Fruit fly (Drosophila melanogaster) whole organism, prepupa: ENCODE results near the gene Sod1.

Experiments
- CG10669 ChIP-seq: fragments of 200-800 bp; sonication (Bioruptor generic); optimal IDR thresholded peaks from 3 replicates; lab custom pipeline; 2018; ENCODE audit warnings: missing biosample characterization, mild to moderate bottlenecking, missing genetic modification characterization, moderate library complexity
- CG11294 ChIP-seq: fragments of 200-800 bp; sonication (Bioruptor generic); IDR thresholded peaks from 2 replicates; pipeline ENCODE4 v1.3.6; 2022; ENCODE audit warnings: missing biosample characterization, missing genetic modification characterization
- CG11902 ChIP-seq: fragments of 200-800 bp; sonication (Bioruptor generic); optimal IDR thresholded peaks from 3 replicates; lab custom pipeline; 2016; ENCODE audit warnings: missing biosample characterization, missing genetic modification characterization
- CG16779 ChIP-seq: fragments of 200-800 bp; sonication (Bioruptor generic); optimal IDR thresholded peaks from 3 replicates; lab custom pipeline; 2017; ENCODE audit warnings: missing biosample characterization, mild to moderate bottlenecking, missing genetic modification characterization
- CG31627 ChIP-seq: fragments of 200-800 bp; sonication (Bioruptor generic); optimal IDR thresholded peaks from 3 replicates; lab custom pipeline; 2016; ENCODE audit warnings: missing biosample characterization, missing genetic modification characterization
- CG6163 ChIP-seq: fragments of 200-800 bp; sonication (Bioruptor generic); IDR thresholded peaks from 3 replicates; pipeline ENCODE4 v1.3.6; 2022; ENCODE audit warnings: missing biosample characterization, missing genetic modification characterization
- CG6792 ChIP-seq: fragments of 200-800 bp; sonication (Bioruptor generic); optimal IDR thresholded peaks from 3 replicates; lab custom pipeline; 2016; ENCODE audit warnings: missing biosample characterization, missing genetic modification characterization
- CG7368 ChIP-seq: fragments of 200-800 bp; sonication (Bioruptor generic); optimal IDR thresholded peaks from 3 replicates; lab custom pipeline; 2016; ENCODE audit warnings: missing biosample characterization, missing genetic modification characterization
- Eip75B ChIP-seq: fragments of 200-800 bp; sonication (Bioruptor generic); optimal IDR thresholded peaks from 3 replicates; lab custom pipeline; 2016; ENCODE audit warnings: missing biosample characterization, missing genetic modification characterization
- Eip78C ChIP-seq: fragments of 200-800 bp; sonication (Bioruptor generic); peaks from one replicate; lab custom pipeline; 2016; ENCODE audit warnings: missing biosample characterization, missing genetic modification characterization
- Eip93F ChIP-seq: fragments of 200-800 bp; sonication (Bioruptor generic); optimal IDR thresholded peaks from 2 replicates; lab custom pipeline; 2016; ENCODE audit warnings: missing biosample characterization, mild to moderate bottlenecking, missing genetic modification characterization
- Ets96B ChIP-seq: fragments of 200-800 bp; optimal IDR thresholded peaks from 2 replicates; lab custom pipeline; 2019; ENCODE audit warnings: missing biosample characterization, mild to moderate bottlenecking, missing genetic modification characterization, moderate library complexity
- Gug ChIP-seq: fragments of 200-800 bp; sonication (Bioruptor generic); IDR thresholded peaks from 2 replicates; pipeline ENCODE4 v1.3.6; 2022; ENCODE audit warnings: missing biosample characterization, missing genetic modification characterization
- Hr38 ChIP-seq: sonication (Bioruptor generic); optimal IDR thresholded peaks from 2 replicates; lab custom pipeline; 2016; ENCODE audit warnings: missing biosample characterization, missing genetic modification characterization
- Hr4 ChIP-seq: fragments of 200-800 bp; sonication (Bioruptor generic); optimal IDR thresholded peaks from 3 replicates; lab custom pipeline; 2016; ENCODE audit warnings: missing biosample characterization, missing genetic modification characterization
- Met ChIP-seq: fragments of 200-800 bp; sonication (Bioruptor generic); optimal IDR thresholded peaks from 3 replicates; lab custom pipeline; 2016; ENCODE audit warnings: missing biosample characterization, missing genetic modification characterization
- Sox102F ChIP-seq: fragments of 200-800 bp; sonication (Bioruptor generic); optimal IDR thresholded peaks from 2 replicates; lab custom pipeline; 2016; ENCODE audit warnings: missing biosample characterization, mild to moderate bottlenecking, missing genetic modification characterization
- acj6 ChIP-seq: fragments of 200-800 bp; sonication (Bioruptor generic); optimal IDR thresholded peaks from 3 replicates; lab custom pipeline; 2016; ENCODE audit warnings: missing biosample characterization, missing genetic modification characterization
- eg ChIP-seq: fragments of 200-800 bp; sonication (Bioruptor generic); IDR thresholded peaks from 3 replicates; pipeline ENCODE4 v1.3.6; 2022; ENCODE audit warnings: missing biosample characterization, missing genetic modification characterization
- fd59A ChIP-seq: fragments of 200-800 bp; sonication (Bioruptor generic); optimal IDR thresholded peaks from 2 replicates; lab custom pipeline; 2017; ENCODE audit warnings: missing biosample characterization, mild to moderate bottlenecking, missing genetic modification characterization, missing genetic modification reagents
- fkh ChIP-seq: fragments of 200-800 bp; sonication (Bioruptor generic); optimal IDR thresholded peaks from 3 replicates; lab custom pipeline; 2017; ENCODE audit warnings: missing biosample characterization, mild to moderate bottlenecking, missing genetic modification characterization, moderate library complexity
- lz ChIP-seq: fragments of 200-800 bp; sonication (Bioruptor generic); optimal IDR thresholded peaks from 3 replicates; lab custom pipeline; 2016; ENCODE audit warnings: missing biosample characterization, missing genetic modification characterization
- net ChIP-seq: fragments of 200-800 bp; sonication (Bioruptor generic); optimal IDR thresholded peaks from 3 replicates; lab custom pipeline; 2016; ENCODE audit warnings: missing biosample characterization, missing genetic modification characterization
- salr ChIP-seq, 2 experiments: fragments of 200-800 bp; sonication (Bioruptor generic); optimal IDR thresholded peaks; 3 replicates each; lab custom pipeline; 2016 to 2018; ENCODE audit warnings: missing biosample characterization in 2 of 2, missing genetic modification characterization in 2 of 2, mild to moderate bottlenecking in 1 of 2

Sod1 gene

dm6 chr3L:11064689-11065088 is 48.9 kb downstream of the Sod1 start, which contains the start of the genes CG32075, CG45101 and SuUR (continued):
- TF ChIP-seq CG10669 (GFP tag; lab: Kevin White, UChicago) = peak; percentile 75
- TF ChIP-seq Eip93F (GFP tag; lab: Kevin White, UChicago) = peak; percentile 38
- TF ChIP-seq Hr38 (GFP tag; lab: Kevin White, UChicago) = peak; percentile 65
- peak; percentile 43 to 59 for TF ChIP-seq salr (GFP tag; optimal IDR thresholded peaks at IDR 0.05; lab: Kevin White, UChicago)
- peak; percentile 81 for TF ChIP-seq Sox102F (GFP tag; lab: Kevin White, UChicago)
- peak; percentile 80 for TF ChIP-seq CG6792 (GFP tag; lab: Kevin White, UChicago)
- peak; percentile 39 for TF ChIP-seq fd59A
- TF ChIP-seq CG6163 (GFP tag; lab: Robert Waterston, UW) = peak; percentile 70
- peak; percentile 80; the same call in 1 of the 2 replicates for TF ChIP-seq CG11294 (GFP tag; lab: Robert Waterston, UW)
- TF ChIP-seq CG16779 (tag; lab: Kevin White, UChicago) = no peak
- peak; percentile 83 for TF ChIP-seq Eip75B
- TF ChIP-seq Ets96B (tag; lab: Kevin White, UChicago) = peak; percentile 75
- peak; percentile 88; the same call in 2 of the 3 replicates for TF ChIP-seq eg (GFP tag; lab: Robert Waterston, UW)
- peak; percentile 88 for TF ChIP-seq Hr4 (GFP tag; lab: Kevin White, UChicago)

dm6 chr3L:11062441-11062840 is 51.1 kb downstream of the Sod1 start, which contains the start of gene CG32069:
Gene CG32069, minus strand, starts transcription at chr3L:11062614.
- TF ChIP-seq Met (no peak), fkh (peak; percentile 5), CG31627 (GFP tag; lab: Kevin White, UChicago) (no peak), Eip78C (GFP tag; lab: Kevin White, UChicago) (peak; percentile 32), net (GFP tag; lab: Kevin White, UChicago) (no peak), Gug (GFP tag; lab: Robert Waterston, UW) (no peak), CG7368 (GFP tag; lab: Kevin White, UChicago) (no peak), CG11902 (no peak), lz (GFP tag; lab: Kevin White, UChicago) (no peak), acj6 (no peak)
